Fruit fly (Drosophila melanogaster) Kc167 (cell line): ENCODE measurements around the gene SCaMC.

Experiments
- Myc ChIP-seq: fragments of >200 bp; optimal IDR thresholded peaks from 2 replicates; lab custom pipeline; 2017; ENCODE audit warnings: missing external identifiers
- Sin3A ChIP-seq: fragments of >200 bp; optimal IDR thresholded peaks from 2 replicates; lab custom pipeline; 2018; ENCODE audit warnings: missing external identifiers
- h ChIP-seq: fragments of >200 bp; optimal IDR thresholded peaks from 3 replicates; lab custom pipeline; 2018; ENCODE audit warnings: missing external identifiers
- insv ChIP-seq: fragments of >200 bp; optimal IDR thresholded peaks from 3 replicates; lab custom pipeline; 2018; ENCODE audit warnings: missing external identifiers
- psq ChIP-seq: fragments of >200 bp; optimal IDR thresholded peaks from 2 replicates; lab custom pipeline; 2017; ENCODE audit warnings: missing external identifiers
- ttk ChIP-seq: sonication (Bioruptor generic); optimal IDR thresholded peaks from 2 replicates; lab custom pipeline; 2017; ENCODE audit warnings: missing external identifiers

DNA sequence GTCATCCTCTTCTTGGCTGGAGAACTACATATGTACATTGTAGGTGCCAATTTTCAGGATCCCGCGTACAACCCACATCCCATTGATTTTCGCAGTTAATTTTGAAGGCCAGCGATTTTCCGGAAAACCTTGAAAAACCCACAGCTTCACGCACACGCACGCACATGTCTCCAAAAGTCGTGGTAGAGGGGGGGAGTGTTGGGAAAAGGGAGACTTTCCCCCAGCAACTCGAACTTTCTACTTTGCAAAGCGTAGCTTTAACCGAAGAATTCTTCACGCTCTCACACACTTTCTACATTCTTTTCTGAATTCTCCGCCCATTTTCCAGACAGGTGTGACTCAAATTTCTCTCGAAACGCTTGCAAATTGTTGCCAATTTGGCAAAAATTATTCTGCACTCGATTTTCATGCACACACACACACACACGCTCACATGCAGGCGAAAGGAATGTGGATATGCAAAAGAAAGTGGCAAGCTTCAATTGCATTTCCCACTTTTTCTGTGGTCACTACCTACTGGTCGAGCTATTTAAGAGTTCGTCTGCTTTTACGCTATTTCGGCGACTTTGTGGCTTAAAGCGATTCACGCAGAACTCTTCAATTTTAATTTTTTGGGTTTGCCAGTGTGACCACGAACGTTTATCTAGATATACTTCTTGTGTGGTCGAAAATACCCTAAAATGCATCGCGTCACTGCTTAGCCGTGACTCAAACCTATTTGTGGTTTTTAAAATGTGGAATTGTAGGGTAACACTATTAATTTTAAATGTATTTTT lies at the start of gene SCaMC:
- no peak for TF ChIP-seq psq (lab: Kevin White, UChicago)
- no peak for TF ChIP-seq h (lab: Kevin White, UChicago)
- TF ChIP-seq ttk (lab: Kevin White, UChicago): no peak
- no peak for TF ChIP-seq Myc
- no peak for TF ChIP-seq Sin3A
- TF ChIP-seq insv (lab: Kevin White, UChicago): no peak
